Worm (Caenorhabditis elegans) whole organism, young adult: Measurements from ENCODE around the gene sodh-2.

Experiments
- madf-10 ChIP-seq: sonication (generic microtip); optimal IDR thresholded peaks from 2 replicates; lab custom pipeline; 2016; ENCODE audit warnings: mild to moderate bottlenecking, missing genetic modification characterization, missing compliant biosample characterization
- madf-3 ChIP-seq: fragments of 200-800 bp; sonication (Bioruptor generic); IDR thresholded peaks from 2 replicates; pipeline ENCODE4 v1.3.6; 2022; ENCODE audit warnings: missing genetic modification reagents, missing genetic modification characterization, missing compliant biosample characterization
- pha-4 ChIP-seq: fragments of 150-350 bp; sonication (generic microtip); optimal IDR thresholded peaks from 2 replicates; lab custom pipeline; 2014; ENCODE audit warnings: missing biosample characterization, missing genetic modification reagents, missing genetic modification characterization
- tlf-1 ChIP-seq: fragments of 200-800 bp; sonication (Bioruptor generic); optimal IDR thresholded peaks from 2 replicates; lab custom pipeline; 2018; ENCODE audit warnings: mild to moderate bottlenecking, missing genetic modification characterization, missing compliant biosample characterization
- unc-62 ChIP-seq: fragments of 150-350 bp; optimal IDR thresholded peaks from 2 replicates; lab custom pipeline; 2014; ENCODE audit warnings: missing biosample characterization, missing genetic modification reagents, missing genetic modification characterization

ce11 chrV:11854905-11855304 is 36.1 kb downstream of the sodh-2 start:
- no peak for TF ChIP-seq madf-3 (GFP tag; lab: Robert Waterston, UW)
- TF ChIP-seq tlf-1: no peak
- no peak for TF ChIP-seq madf-10 (tag; lab: Kevin White, UChicago)
- TF ChIP-seq unc-62 (GFP tag; lab: Kevin White, UChicago): no peak
- TF ChIP-seq pha-4: no peak
